Fruit fly (Drosophila melanogaster) whole organism, pupa: ENCODE data around the gene CG17362.

Experiments
- CG12605 ChIP-seq: fragments of 200-800 bp; sonication (Bioruptor generic); IDR thresholded peaks from 2 replicates; pipeline ENCODE4 v1.3.6; 2022; ENCODE audit warnings: missing biosample characterization, missing genetic modification characterization
- CG13204 ChIP-seq: fragments of 200-800 bp; sonication (Bioruptor generic); optimal IDR thresholded peaks from 2 replicates; lab custom pipeline; 2018; ENCODE audit warnings: missing biosample characterization, mild to moderate bottlenecking, missing genetic modification characterization, moderate library complexity
- CG17806 ChIP-seq: fragments of 200-800 bp; sonication (Bioruptor generic); optimal IDR thresholded peaks from 2 replicates; lab custom pipeline; 2018; ENCODE audit warnings: missing biosample characterization, mild to moderate bottlenecking, missing genetic modification characterization, moderate library complexity
- CG32121 ChIP-seq: fragments of 200-800 bp; sonication (Bioruptor generic); IDR thresholded peaks from 2 replicates; pipeline ENCODE4 v1.3.6; 2022; ENCODE audit warnings: missing biosample characterization, missing genetic modification characterization
- CG34367 ChIP-seq: fragments of 200-800 bp; sonication (Bioruptor generic); optimal IDR thresholded peaks from 2 replicates; lab custom pipeline; 2018; ENCODE audit warnings: missing biosample characterization, mild to moderate bottlenecking, missing genetic modification characterization
- CG8159 ChIP-seq: fragments of 200-800 bp; sonication (Bioruptor generic); optimal IDR thresholded peaks from 3 replicates; lab custom pipeline; 2018; ENCODE audit warnings: missing biosample characterization, mild to moderate bottlenecking, missing genetic modification characterization, moderate library complexity
- CG8301 ChIP-seq: fragments of 200-800 bp; sonication (Bioruptor generic); optimal IDR thresholded peaks from 2 replicates; lab custom pipeline; 2018; ENCODE audit warnings: missing biosample characterization, mild to moderate bottlenecking, missing genetic modification characterization
- CG9948 ChIP-seq: fragments of 200-800 bp; sonication (Bioruptor generic); optimal IDR thresholded peaks from 2 replicates; lab custom pipeline; 2018; ENCODE audit warnings: missing biosample characterization, mild to moderate bottlenecking, missing genetic modification characterization, moderate library complexity
- D1 ChIP-seq: fragments of 200-800 bp; sonication (Bioruptor generic); optimal IDR thresholded peaks from 2 replicates; lab custom pipeline; 2018; ENCODE audit warnings: missing biosample characterization, mild to moderate bottlenecking, missing genetic modification characterization, moderate library complexity
- EcR ChIP-seq: fragments of 200-800 bp; sonication (Bioruptor generic); optimal IDR thresholded peaks from 3 replicates; lab custom pipeline; 2019; ENCODE audit warnings: missing biosample characterization, missing genetic modification characterization, mild to moderate bottlenecking, moderate library complexity, missing genetic modification reagents
- Pif1B ChIP-seq: fragments of 200-800 bp; sonication (Bioruptor generic); optimal IDR thresholded peaks from 3 replicates; lab custom pipeline; 2016; ENCODE audit warnings: missing biosample characterization, missing genetic modification characterization
- fd96Ca ChIP-seq: fragments of 200-800 bp; sonication (Bioruptor generic); IDR thresholded peaks from 3 replicates; pipeline ENCODE4 v1.3.6; 2022; ENCODE audit warnings: missing biosample characterization, missing genetic modification characterization
- rn ChIP-seq: fragments of 200-800 bp; sonication (Bioruptor generic); IDR thresholded peaks from 2 replicates; pipeline ENCODE4 v1.3.6; 2022; ENCODE audit warnings: missing biosample characterization, missing genetic modification characterization

DNA sequence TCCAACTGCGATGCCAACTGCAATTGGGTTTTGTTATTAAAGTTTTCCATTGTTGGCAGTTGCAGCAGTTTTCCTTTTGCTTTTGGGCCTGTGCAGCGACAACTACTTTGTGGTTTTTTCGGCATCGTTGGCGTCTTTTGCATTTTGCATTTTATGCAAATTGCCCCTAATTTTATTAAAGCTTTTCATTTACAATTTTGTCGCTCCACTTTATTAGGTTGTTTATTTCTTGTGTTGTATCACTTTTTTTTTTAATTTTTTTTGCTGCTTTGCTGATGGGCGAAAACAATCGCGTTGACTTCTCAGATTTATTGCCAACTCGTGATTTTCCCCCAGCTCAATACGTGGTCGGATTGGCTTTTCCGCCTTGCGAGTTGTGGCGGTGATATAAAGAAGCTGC lies 28.6 kb upstream of the CG17362 start:
- TF ChIP-seq CG34367 (tag; lab: Kevin White, UChicago) (no peak), CG9948 (tag; lab: Kevin White, UChicago) (no peak), rn (GFP tag; lab: Robert Waterston, UW) (no peak), CG12605 (GFP tag; lab: Robert Waterston, UW) (no peak), Pif1B (GFP tag; lab: Kevin White, UChicago) (no peak), CG8301 (tag; lab: Kevin White, UChicago) (no peak), EcR (GFP tag; lab: Kevin White, UChicago) (no peak), CG32121 (GFP tag; lab: Robert Waterston, UW) (no peak), CG13204 (no peak), D1 (tag; lab: Kevin White, UChicago) (no peak), fd96Ca (GFP tag; lab: Robert Waterston, UW) (no peak), CG8159 (no peak), CG17806 (no peak)
